Worm (Caenorhabditis elegans): Measurements from ENCODE around the gene nlp-18.

ce11 chrII:11004381-11004780 is 25.8 kb downstream of the nlp-18 start:
- TF ChIP-seq him-1 (tag; optimal IDR thresholded peaks at IDR 0.05) (no peak), W03F9.2 (tag; optimal IDR thresholded peaks at IDR 0.05) (no peak)
